In genomic region chrX:15785429-15786239, dm6 we compare ENCODE assay signal across 1 fruit fly cellular context.
A peak's percentile ranks its signal among the peaks of the same experiment; 100 is the strongest.
TF ChIP-seq lines count a peak whose summit lies in the region.

TSS of gene Paf-AHalpha (minus strand) at chrX:15785583.
TSS of gene mRpS30 (plus strand) at chrX:15786047.

TF ChIP-seq in whole organism, embryonic, 481 proteins besides CTCF, POLR2A, EP300 and RAD21 (continued from another document):
- TF ChIP-seq Dad (GFP tag; optimal IDR thresholded peaks at IDR 0.05; lab: Kevin White, UChicago), result no peak
- TF ChIP-seq CG2678 (tag; optimal IDR thresholded peaks at IDR 0.05; lab: Kevin White, UChicago), result no peak
- TF ChIP-seq CG34422 (GFP tag; IDR thresholded peaks at IDR 0.05; lab: Robert Waterston, UW), result no peak
- no peak for TF ChIP-seq CG4730 (GFP tag; IDR thresholded peaks at IDR 0.05; lab: Robert Waterston, UW)
- no peak for TF ChIP-seq Camta (GFP tag; optimal IDR thresholded peaks at IDR 0.05; lab: Kevin White, UChicago)
- TF ChIP-seq CG30020 (tag; optimal IDR thresholded peaks at IDR 0.05; lab: Kevin White, UChicago), result peak; percentile 84
- no peak for TF ChIP-seq sd (tag; optimal IDR thresholded peaks at IDR 0.05; lab: Kevin White, UChicago)
- TF ChIP-seq Vsx1 (GFP tag; optimal IDR thresholded peaks at IDR 0.05; lab: Kevin White, UChicago), result no peak
- TF ChIP-seq CG9932 (GFP tag; IDR thresholded peaks at IDR 0.05; lab: Robert Waterston, UW), result peak; percentile 31; the same call in 1 of the 2 replicates
- no peak for TF ChIP-seq CG1233 (GFP tag; optimal IDR thresholded peaks at IDR 0.05; lab: Kevin White, UChicago)
- no peak for TF ChIP-seq inv (GFP tag; IDR thresholded peaks at IDR 0.05; lab: Robert Waterston, UW; ENCODE audit: partially characterized antibody)
- no peak for TF ChIP-seq tx (GFP tag; optimal IDR thresholded peaks at IDR 0.05; lab: Kevin White, UChicago)
- TF ChIP-seq CG17361 (GFP tag; IDR thresholded peaks at IDR 0.05; lab: Robert Waterston, UW), result no peak
- TF ChIP-seq psq (GFP tag; optimal IDR thresholded peaks at IDR 0.05; lab: Kevin White, UChicago), result no peak
- TF ChIP-seq CG13296 (GFP tag; optimal IDR thresholded peaks at IDR 0.05; lab: Kevin White, UChicago), result no peak
- TF ChIP-seq CG18619 (GFP tag; optimal IDR thresholded peaks at IDR 0.05; lab: Kevin White, UChicago), result no peak
- no peak for TF ChIP-seq org-1 (GFP tag; optimal IDR thresholded peaks at IDR 0.05; lab: Kevin White, UChicago)
- TF ChIP-seq HmgZ (tag; optimal IDR thresholded peaks at IDR 0.05; lab: Kevin White, UChicago), result peak; percentile 13
- TF ChIP-seq CG7271 (tag; optimal IDR thresholded peaks at IDR 0.05; lab: Kevin White, UChicago), result no peak
- TF ChIP-seq Adf1 (GFP tag; IDR thresholded peaks at IDR 0.05; lab: Robert Waterston, UW), result no peak
- TF ChIP-seq E2f2 (GFP tag; IDR thresholded peaks at IDR 0.05; lab: Robert Waterston, UW), result peak; percentile 26; the same call in 1 of the 2 replicates
- TF ChIP-seq CG8089 (GFP tag; optimal IDR thresholded peaks at IDR 0.05; lab: Kevin White, UChicago), result no peak
- TF ChIP-seq shn (GFP tag; optimal IDR thresholded peaks at IDR 0.05; lab: Kevin White, UChicago), result no peak
- TF ChIP-seq CG9215 (GFP tag; IDR thresholded peaks at IDR 0.05; lab: Robert Waterston, UW), result no peak
- TF ChIP-seq chm (GFP tag; IDR thresholded peaks at IDR 0.05; lab: Robert Waterston, UW), result no peak
- no peak for TF ChIP-seq ERR (GFP tag; optimal IDR thresholded peaks at IDR 0.05; lab: Kevin White, UChicago)
- TF ChIP-seq fd102C (GFP tag; optimal IDR thresholded peaks at IDR 0.05; lab: Kevin White, UChicago), result no peak
- no peak for TF ChIP-seq Hey (tag; optimal IDR thresholded peaks at IDR 0.05; lab: Kevin White, UChicago)
- TF ChIP-seq Dbx (GFP tag; IDR thresholded peaks at IDR 0.05; lab: Robert Waterston, UW), result no peak
- TF ChIP-seq CG33213 (GFP tag; optimal IDR thresholded peaks at IDR 0.05; lab: Kevin White, UChicago), result peak; percentile 30
- TF ChIP-seq cato (GFP tag; optimal IDR thresholded peaks at IDR 0.05; lab: Kevin White, UChicago; ENCODE audit: borderline replicate concordance), result no peak
- TF ChIP-seq pho (GFP tag; optimal IDR thresholded peaks at IDR 0.05; lab: Kevin White, UChicago), result no peak
- TF ChIP-seq Sin3A (optimal IDR thresholded peaks at IDR 0.05; lab: Kevin White, UChicago), result peak; percentile 41
- TF ChIP-seq Hr39 (optimal IDR thresholded peaks at IDR 0.05; lab: Kevin White, UChicago), result no peak
- peak; percentile 69 for TF ChIP-seq gfzf (GFP tag; optimal IDR thresholded peaks at IDR 0.05; lab: Kevin White, UChicago)
- peak; percentile 25; the same call in 1 of the 2 replicates for TF ChIP-seq vvl (GFP tag; IDR thresholded peaks at IDR 0.05; lab: Robert Waterston, UW)
- TF ChIP-seq CG30431 (GFP tag; optimal IDR thresholded peaks at IDR 0.05; lab: Kevin White, UChicago), result no peak
